Worm (Caenorhabditis elegans) whole organism, late embryonic: ENCODE measurements around the gene F31D4.2.

ENCODE experiments used
- fkh-10 ChIP-seq: fragments of 150-350 bp; optimal IDR thresholded peaks from 2 replicates; lab custom pipeline; 2014; ENCODE audit warnings: missing biosample characterization, missing genetic modification reagents, missing genetic modification characterization
- nhr-11 ChIP-seq: fragments of 150-350 bp; optimal IDR thresholded peaks from 2 replicates; lab custom pipeline; 2014; ENCODE audit warnings: missing biosample characterization, missing genetic modification characterization
- npax-4 ChIP-seq: sonication (generic microtip); optimal IDR thresholded peaks from 2 replicates; lab custom pipeline; 2016; ENCODE audit warnings: missing genetic modification characterization, missing compliant biosample characterization

ce11 chrV:20813646-20814045 is 31.7 kb downstream of the F31D4.2 start:
- TF ChIP-seq nhr-11 (tag; lab: Kevin White, UChicago): no peak
- no peak for TF ChIP-seq npax-4
- no peak for TF ChIP-seq fkh-10 (GFP tag; lab: Kevin White, UChicago)
